Fruit fly (Drosophila melanogaster) Kc167 (cell line): ENCODE results near the gene Hibch.

Experiments
- Myc ChIP-seq: fragments of >200 bp; optimal IDR thresholded peaks from 2 replicates; lab custom pipeline; 2017; ENCODE audit warnings: missing external identifiers
- Sin3A ChIP-seq: fragments of >200 bp; optimal IDR thresholded peaks from 2 replicates; lab custom pipeline; 2018; ENCODE audit warnings: missing external identifiers
- h ChIP-seq: fragments of >200 bp; optimal IDR thresholded peaks from 3 replicates; lab custom pipeline; 2018; ENCODE audit warnings: missing external identifiers
- ttk ChIP-seq: sonication (Bioruptor generic); optimal IDR thresholded peaks from 2 replicates; lab custom pipeline; 2017; ENCODE audit warnings: missing external identifiers

dm6 chr3R:15339111-15339510 lies 17.9 kb upstream of the Hibch start:
- TF ChIP-seq Myc (lab: Kevin White, UChicago): no peak
- no peak for TF ChIP-seq Sin3A
- TF ChIP-seq ttk: no peak
- TF ChIP-seq h: no peak
